Fruit fly (Drosophila melanogaster) whole organism: Measurements from ENCODE around the gene CG1146.

Experiments
- CG8478 ChIP-seq: fragments of >200 bp; optimal IDR thresholded peaks from 2 replicates; lab custom pipeline; 2018; ENCODE audit warnings: inconsistent platforms
- Dll ChIP-seq: fragments of >200 bp; optimal IDR thresholded peaks from 2 replicates; lab custom pipeline; 2017
- pan ChIP-seq: fragments of >200 bp; optimal IDR thresholded peaks from 2 replicates; lab custom pipeline; 2017
- psq ChIP-seq: fragments of >200 bp; optimal IDR thresholded peaks from 2 replicates; lab custom pipeline; 2017
- usp ChIP-seq: fragments of >200 bp; optimal IDR thresholded peaks from 2 replicates; lab custom pipeline; 2017; ENCODE audit warnings: missing biosample characterization, missing genetic modification characterization, mixed read lengths

DNA sequence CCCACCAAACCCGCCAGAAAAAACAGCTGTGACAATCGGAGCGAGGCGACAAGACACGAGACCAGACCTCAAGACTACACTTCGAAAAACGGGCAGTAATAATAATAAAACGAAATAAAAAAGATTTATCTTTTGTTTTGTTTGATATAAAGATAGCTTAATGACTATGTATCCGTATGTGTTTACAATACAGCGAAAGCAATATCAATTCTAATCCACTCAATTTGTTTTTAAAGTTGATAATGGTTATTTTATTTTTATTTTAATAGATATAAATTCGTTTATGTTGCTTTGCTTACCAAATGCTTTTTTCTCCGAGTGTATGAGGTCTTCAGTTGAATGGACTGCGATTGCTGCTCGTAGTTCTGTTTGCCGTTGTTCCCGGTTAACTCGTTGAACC lies 9.4 kb upstream of the CG1146 start:
- no peak for TF ChIP-seq usp (GFP tag; lab: Kevin White, UChicago)
- TF ChIP-seq CG8478, result no peak
- TF ChIP-seq Dll (lab: Kevin White, UChicago), result no peak
- no peak for TF ChIP-seq psq (lab: Kevin White, UChicago)
- no peak for TF ChIP-seq pan (lab: Kevin White, UChicago)
